Fruit fly (Drosophila melanogaster) whole organism, embryonic: ENCODE data around the gene Kua.
A peak's percentile ranks its signal among the peaks of the same experiment; 100 is the strongest.

Source experiments
- Antp ChIP-seq: fragments of 200-800 bp; sonication (Bioruptor generic); optimal IDR thresholded peaks from 3 replicates; lab custom pipeline; 2016; ENCODE audit warnings: missing biosample characterization, missing genetic modification characterization
- Atf6 ChIP-seq: fragments of 200-800 bp; sonication (Bioruptor generic); IDR thresholded peaks from 2 replicates; pipeline ENCODE4 v1.3.6; 2022; ENCODE audit warnings: missing biosample characterization, missing genetic modification characterization
- Awh ChIP-seq: fragments of 200-800 bp; sonication (Bioruptor generic); IDR thresholded peaks from 2 replicates; pipeline ENCODE4, ENCODE4 v1.3.6; 2022; ENCODE audit warnings: missing biosample characterization, missing genetic modification characterization
- CG12219 ChIP-seq: fragments of 200-800 bp; sonication (Bioruptor generic); optimal IDR thresholded peaks from 3 replicates; lab custom pipeline; 2018; ENCODE audit warnings: missing biosample characterization, mild to moderate bottlenecking, missing genetic modification characterization
- CG1233 ChIP-seq: fragments of 200-800 bp; sonication (Bioruptor generic); optimal IDR thresholded peaks from 4 replicates; lab custom pipeline; 2018; ENCODE audit warnings: missing biosample characterization, mild to moderate bottlenecking, missing genetic modification characterization
- CG14014 ChIP-seq: fragments of 200-800 bp; sonication (Bioruptor generic); IDR thresholded peaks from 2 replicates; pipeline ENCODE4 v1.3.6; 2022; ENCODE audit warnings: missing biosample characterization, missing genetic modification characterization
- CG14667 ChIP-seq: fragments of 200-800 bp; sonication (Bioruptor generic); IDR thresholded peaks from 2 replicates; pipeline ENCODE4 v1.3.6; 2022; ENCODE audit warnings: missing biosample characterization, missing genetic modification characterization
- CG14710 ChIP-seq: fragments of 200-800 bp; sonication (Bioruptor generic); optimal IDR thresholded peaks from 3 replicates; lab custom pipeline; 2019; ENCODE audit warnings: missing biosample characterization, mild to moderate bottlenecking, missing genetic modification characterization, moderate library complexity
- CG15269 ChIP-seq: fragments of 200-800 bp; sonication (Bioruptor generic); optimal IDR thresholded peaks from 2 replicates; lab custom pipeline; 2018; ENCODE audit warnings: missing biosample characterization, mild to moderate bottlenecking, missing genetic modification characterization, moderate library complexity
- CG15601 ChIP-seq: fragments of 200-800 bp; sonication (Bioruptor generic); optimal IDR thresholded peaks from 3 replicates; lab custom pipeline; 2019; ENCODE audit warnings: missing biosample characterization, mild to moderate bottlenecking, missing genetic modification characterization, moderate library complexity
- CG16813 ChIP-seq: fragments of 200-800 bp; sonication (Bioruptor generic); IDR thresholded peaks from 3 replicates; pipeline ENCODE4 v1.3.6; 2022; ENCODE audit warnings: missing biosample characterization, missing genetic modification characterization; ENCODE audit not compliant: partially characterized antibody
- CG17568 ChIP-seq: fragments of 200-800 bp; sonication (Bioruptor generic); optimal IDR thresholded peaks from 2 replicates; lab custom pipeline; 2018; ENCODE audit warnings: missing biosample characterization, mild to moderate bottlenecking, missing genetic modification characterization, moderate library complexity
- CG17802 ChIP-seq: fragments of 200-800 bp; sonication (Bioruptor generic); optimal IDR thresholded peaks from 2 replicates; lab custom pipeline; 2018; ENCODE audit warnings: missing biosample characterization, mild to moderate bottlenecking, missing genetic modification characterization, moderate library complexity
- CG17912 ChIP-seq: fragments of 200-800 bp; sonication (Bioruptor generic); optimal IDR thresholded peaks from 2 replicates; lab custom pipeline; 2018; ENCODE audit warnings: missing biosample characterization, mild to moderate bottlenecking, missing genetic modification characterization
- CG18262 ChIP-seq: fragments of 200-800 bp; optimal IDR thresholded peaks from 3 replicates; lab custom pipeline; 2019; ENCODE audit warnings: missing biosample characterization, mild to moderate bottlenecking, missing genetic modification characterization, moderate library complexity
- CG31365 ChIP-seq: fragments of 200-800 bp; sonication (Bioruptor generic); optimal IDR thresholded peaks from 2 replicates; lab custom pipeline; 2018; ENCODE audit warnings: missing biosample characterization, mild to moderate bottlenecking, missing genetic modification characterization
- CG3163 ChIP-seq: fragments of 200-800 bp; sonication (Bioruptor generic); optimal IDR thresholded peaks from 3 replicates; lab custom pipeline; 2016; ENCODE audit warnings: missing biosample characterization, missing genetic modification characterization
- CG34376 ChIP-seq: fragments of 200-800 bp; sonication (Bioruptor generic); optimal IDR thresholded peaks from 2 replicates; lab custom pipeline; 2018; ENCODE audit warnings: missing biosample characterization, mild to moderate bottlenecking, missing genetic modification characterization
- CG4854 ChIP-seq: fragments of 200-800 bp; sonication (Bioruptor generic); optimal IDR thresholded peaks from 2 replicates; lab custom pipeline; 2016; ENCODE audit warnings: missing biosample characterization, missing genetic modification characterization, inconsistent platforms
- CG6272 ChIP-seq: fragments of 200-800 bp; sonication (Bioruptor generic); IDR thresholded peaks from 2 replicates; pipeline ENCODE4 v1.3.6; 2022; ENCODE audit warnings: missing biosample characterization, missing genetic modification characterization
- CG6654 ChIP-seq: fragments of 200-800 bp; sonication (Bioruptor generic); optimal IDR thresholded peaks from 2 replicates; lab custom pipeline; 2017; ENCODE audit warnings: missing biosample characterization, mild to moderate bottlenecking, missing genetic modification characterization
- CG6683 ChIP-seq: fragments of 200-800 bp; sonication (Bioruptor generic); optimal IDR thresholded peaks from 2 replicates; lab custom pipeline; 2017; ENCODE audit warnings: missing biosample characterization, mild to moderate bottlenecking, missing genetic modification characterization, missing genetic modification reagents
- CG6813 ChIP-seq: fragments of 200-800 bp; sonication (Bioruptor generic); optimal IDR thresholded peaks from 2 replicates; lab custom pipeline; 2017; ENCODE audit warnings: missing biosample characterization, missing genetic modification characterization, mild to moderate bottlenecking, moderate library complexity, missing genetic modification reagents
- CG7372 ChIP-seq: fragments of 200-800 bp; sonication (Bioruptor generic); IDR thresholded peaks from 2 replicates; pipeline ENCODE4 v1.3.6; 2022; ENCODE audit warnings: missing biosample characterization, missing genetic modification characterization
- CG7786 ChIP-seq: fragments of 200-800 bp; sonication (Bioruptor generic); optimal IDR thresholded peaks from 2 replicates; lab custom pipeline; 2016; ENCODE audit warnings: missing biosample characterization, missing genetic modification characterization
- CG8290 ChIP-seq, 3 experiments: fragments of 200-800 bp; sonication (Bioruptor generic); optimal IDR thresholded peaks; 2 replicates each; lab custom pipeline; 2016 to 2019; ENCODE audit warnings: missing biosample characterization in 3 of 3, missing genetic modification characterization in 3 of 3, mild to moderate bottlenecking in 2 of 3, moderate library complexity in 1 of 3
- Chrac-16 ChIP-seq: fragments of 200-800 bp; sonication (Bioruptor generic); optimal IDR thresholded peaks from 3 replicates; lab custom pipeline; 2016; ENCODE audit warnings: missing biosample characterization, missing genetic modification characterization
- E2f2 ChIP-seq: fragments of 200-800 bp; sonication (Bioruptor generic); IDR thresholded peaks from 2 replicates; pipeline ENCODE4 v1.3.6; 2022; ENCODE audit warnings: missing biosample characterization, missing genetic modification characterization
- Eip74EF ChIP-seq, 2 experiments: fragments of 200-800 bp in 1 of 2; fragments of >200 bp in 1 of 2; sonication (Bioruptor generic) in 1 of 2; optimal IDR thresholded peaks; 2 replicates each; lab custom pipeline; 2017 to 2019; ENCODE audit warnings: missing biosample characterization in 2 of 2, missing genetic modification characterization in 2 of 2, mild to moderate bottlenecking in 1 of 2, moderate library complexity in 1 of 2
- Fer1 ChIP-seq: fragments of 200-800 bp; sonication (Bioruptor generic); optimal IDR thresholded peaks from 2 replicates; lab custom pipeline; 2017; ENCODE audit warnings: missing biosample characterization, mild to moderate bottlenecking, missing genetic modification characterization
- Gug ChIP-seq: fragments of 200-800 bp; sonication (Bioruptor generic); IDR thresholded peaks from 4 replicates; pipeline ENCODE4 v1.3.6; 2022; ENCODE audit warnings: missing biosample characterization, missing genetic modification characterization
- H2.0 ChIP-seq: fragments of 200-800 bp; sonication (Bioruptor generic); IDR thresholded peaks from 2 replicates; pipeline ENCODE4 v1.3.6; 2022; ENCODE audit warnings: missing biosample characterization, missing genetic modification characterization
- Hmx ChIP-seq: fragments of 200-800 bp; sonication (Bioruptor generic); optimal IDR thresholded peaks from 2 replicates; lab custom pipeline; 2016; ENCODE audit warnings: missing biosample characterization, missing genetic modification characterization
- Jarid2 ChIP-seq: fragments of 200-800 bp; sonication (Bioruptor generic); optimal IDR thresholded peaks from 3 replicates; lab custom pipeline; 2017; ENCODE audit warnings: mild to moderate bottlenecking, missing biosample characterization, missing genetic modification reagents, missing genetic modification characterization
- MBD-R2 ChIP-seq: fragments of 200-800 bp; sonication (Bioruptor generic); IDR thresholded peaks from 2 replicates; pipeline ENCODE4 v1.3.6; 2022; ENCODE audit warnings: missing biosample characterization, missing genetic modification characterization
- crc ChIP-seq: fragments of 200-800 bp; sonication (Bioruptor generic); optimal IDR thresholded peaks from 2 replicates; lab custom pipeline; 2016; ENCODE audit warnings: missing biosample characterization, missing genetic modification characterization
- crp ChIP-seq, 2 experiments: fragments of 200-800 bp; sonication (Bioruptor generic); optimal IDR thresholded peaks; 2 replicates in 1 of 2; 3 replicates in 1 of 2; lab custom pipeline; 2017; ENCODE audit warnings: missing biosample characterization in 2 of 2, missing genetic modification characterization in 2 of 2, mild to moderate bottlenecking in 1 of 2, moderate library complexity in 1 of 2
- da ChIP-seq: fragments of 200-800 bp; sonication (Bioruptor generic); optimal IDR thresholded peaks from 2 replicates; lab custom pipeline; 2016; ENCODE audit warnings: missing biosample characterization, missing genetic modification characterization
- fd3F ChIP-seq: fragments of 200-800 bp; sonication (Bioruptor generic); optimal IDR thresholded peaks from 2 replicates; lab custom pipeline; 2018; ENCODE audit warnings: missing biosample characterization, mild to moderate bottlenecking, missing genetic modification characterization, moderate library complexity
- gem ChIP-seq: fragments of 200-800 bp; sonication (Bioruptor generic); optimal IDR thresholded peaks from 2 replicates; lab custom pipeline; 2019; ENCODE audit warnings: missing biosample characterization, mild to moderate bottlenecking, missing genetic modification characterization, moderate library complexity
- hth ChIP-seq: fragments of >200 bp; optimal IDR thresholded peaks from 2 replicates; lab custom pipeline; 2017; ENCODE audit warnings: inconsistent platforms
- insv ChIP-seq, 2 experiments: fragments of 200-800 bp; sonication (Bioruptor generic); optimal IDR thresholded peaks; 3 replicates each; lab custom pipeline; 2016 to 2018; ENCODE audit warnings: missing biosample characterization in 2 of 2, missing genetic modification characterization in 2 of 2
- lov ChIP-seq, 2 experiments: fragments of 200-800 bp in 1 of 2; fragments of >200 bp in 1 of 2; sonication (Bioruptor generic) in 1 of 2; IDR thresholded peaks in 1 of 2; optimal IDR thresholded peaks in 1 of 2; 2 replicates in 1 of 2; 3 replicates in 1 of 2; pipeline versions ENCODE4 v1.3.6 to Lab custom; 2017 to 2022; ENCODE audit warnings: missing biosample characterization in 1 of 2, missing genetic modification characterization in 1 of 2
- nau ChIP-seq: fragments of 200-800 bp; sonication (Bioruptor generic); optimal IDR thresholded peaks from 3 replicates; lab custom pipeline; 2017; ENCODE audit warnings: missing biosample characterization, mild to moderate bottlenecking, missing genetic modification characterization, missing genetic modification reagents
- run ChIP-seq: fragments of 200-800 bp; sonication (Bioruptor generic); optimal IDR thresholded peaks from 3 replicates; lab custom pipeline; 2018; ENCODE audit warnings: missing biosample characterization, mild to moderate bottlenecking, missing genetic modification characterization
- trh ChIP-seq: fragments of 200-800 bp; sonication (Bioruptor generic); optimal IDR thresholded peaks from 2 replicates; lab custom pipeline; 2016; ENCODE audit warnings: missing biosample characterization, missing genetic modification characterization
- vfl ChIP-seq: fragments of 200-800 bp; sonication (Bioruptor generic); optimal IDR thresholded peaks from 2 replicates; lab custom pipeline; 2016; ENCODE audit warnings: missing biosample characterization, missing genetic modification characterization
- zen2 ChIP-seq: fragments of 200-800 bp; sonication (Bioruptor generic); IDR thresholded peaks from 3 replicates; pipeline ENCODE4 v1.3.6; 2022; ENCODE audit warnings: missing biosample characterization, missing genetic modification characterization; ENCODE audit not compliant: partially characterized antibody

Kua gene

dm6 chr2L:20075234-20075803 is 22.1 kb upstream of the Kua start, which contains the start of the genes pr and neb (continued):
- peak; percentile 57 for TF ChIP-seq CG4854 (GFP tag; lab: Kevin White, UChicago)
- TF ChIP-seq CG1233 (GFP tag; lab: Kevin White, UChicago) = no peak
- TF ChIP-seq Awh (GFP tag; lab: Robert Waterston, UW) = no peak
- TF ChIP-seq CG15269 = peak; percentile 60
- no peak for TF ChIP-seq hth (lab: Kevin White, UChicago)
- TF ChIP-seq MBD-R2 (GFP tag; lab: Robert Waterston, UW) = peak; percentile 74
- TF ChIP-seq lov (optimal IDR thresholded peaks at IDR 0.05; lab: Kevin White, UChicago) = no peak
- no peak for TF ChIP-seq lov (GFP tag; IDR thresholded peaks at IDR 0.05; lab: Robert Waterston, UW)
- TF ChIP-seq fd3F (GFP tag; lab: Kevin White, UChicago) = peak; percentile 8
- TF ChIP-seq H2.0 (GFP tag; lab: Robert Waterston, UW) = peak; percentile 48
- TF ChIP-seq vfl = no peak
- no peak for TF ChIP-seq CG34376
- TF ChIP-seq CG17802 (tag; lab: Kevin White, UChicago) = no peak
- TF ChIP-seq Jarid2 (GFP tag; lab: Kevin White, UChicago) = no peak
- peak; percentile 52 to 86 for TF ChIP-seq crp (GFP tag; optimal IDR thresholded peaks at IDR 0.05; lab: Kevin White, UChicago)
- TF ChIP-seq CG6654 (GFP tag; lab: Kevin White, UChicago) = no peak
- no peak for TF ChIP-seq CG17568 (GFP tag; lab: Kevin White, UChicago)
- TF ChIP-seq CG7372 (GFP tag; lab: Robert Waterston, UW) = 0 out of 2 replicates have a peak, but pooled peaks have one; percentile 11
- no peak for TF ChIP-seq CG14667
- TF ChIP-seq CG3163 = no peak
- no peak for TF ChIP-seq CG6813 (GFP tag; lab: Kevin White, UChicago)
- 0 out of 3 replicates have a peak, but pooled peaks have one; percentile 38 for TF ChIP-seq zen2 (GFP tag; lab: Robert Waterston, UW)
- TF ChIP-seq CG17912 (GFP tag; lab: Kevin White, UChicago) = peak; percentile 43
- peak; percentile 79 for TF ChIP-seq gem
- TF ChIP-seq Antp (GFP tag; lab: Kevin White, UChicago) = peak; percentile 39
- TF ChIP-seq Gug (GFP tag; lab: Robert Waterston, UW) = no peak
- TF ChIP-seq run (tag; lab: Kevin White, UChicago) = no peak
- TF ChIP-seq CG14710 = peak; percentile 69
- TF ChIP-seq CG15601 (tag; lab: Kevin White, UChicago) = peak; percentile 66
- TF ChIP-seq CG31365 (tag; lab: Kevin White, UChicago) = no peak
- no peak for TF ChIP-seq Fer1 (GFP tag; lab: Kevin White, UChicago)
- peak; percentile 38; the same call in 1 of the 3 replicates for TF ChIP-seq CG16813 (GFP tag; lab: Robert Waterston, UW)
- TF ChIP-seq CG6683 (GFP tag; lab: Kevin White, UChicago) = no peak
- TF ChIP-seq CG8290 (GFP tag; optimal IDR thresholded peaks at IDR 0.05; lab: Kevin White, UChicago) = peak; percentile 56
- peak in 1 of 2 experiments; percentile 64 for TF ChIP-seq CG8290 (tag; optimal IDR thresholded peaks at IDR 0.05; lab: Kevin White, UChicago)
- TF ChIP-seq Eip74EF (GFP tag; optimal IDR thresholded peaks at IDR 0.05; lab: Kevin White, UChicago) = peak in 1 of 2 experiments; percentile 37
- TF ChIP-seq crc (GFP tag; lab: Kevin White, UChicago) = no peak
- no peak for TF ChIP-seq CG12219 (GFP tag; lab: Kevin White, UChicago)
- TF ChIP-seq Atf6 (GFP tag; lab: Robert Waterston, UW) = peak; percentile 68
- peak; percentile 94 for TF ChIP-seq E2f2 (GFP tag; lab: Robert Waterston, UW)
- TF ChIP-seq Chrac-16 (GFP tag; lab: Kevin White, UChicago) = peak; percentile 57
- TF ChIP-seq CG6272 (GFP tag; lab: Robert Waterston, UW) = no peak
- peak in 1 of 2 experiments; percentile 0 for TF ChIP-seq insv (GFP tag; optimal IDR thresholded peaks at IDR 0.05; lab: Kevin White, UChicago)
- TF ChIP-seq da (GFP tag; lab: Kevin White, UChicago) = no peak
- TF ChIP-seq Hmx (GFP tag; lab: Kevin White, UChicago) = no peak
- TF ChIP-seq CG14014 (GFP tag; lab: Robert Waterston, UW) = peak; percentile 77
- no peak for TF ChIP-seq CG7786 (GFP tag; lab: Kevin White, UChicago)
- TF ChIP-seq trh (GFP tag; lab: Kevin White, UChicago) = peak; percentile 27
- TF ChIP-seq nau (GFP tag; lab: Kevin White, UChicago) = no peak
- TF ChIP-seq CG18262 (tag; lab: Kevin White, UChicago) = peak; percentile 24
